Fruit fly (Drosophila melanogaster) Kc167 (cell line): ENCODE data around the gene Trc8.

Experiments used
- Myc ChIP-seq: fragments of >200 bp; optimal IDR thresholded peaks from 2 replicates; lab custom pipeline; 2017; ENCODE audit warnings: missing external identifiers
- Sin3A ChIP-seq: fragments of >200 bp; optimal IDR thresholded peaks from 2 replicates; lab custom pipeline; 2018; ENCODE audit warnings: missing external identifiers
- h ChIP-seq: fragments of >200 bp; optimal IDR thresholded peaks from 3 replicates; lab custom pipeline; 2018; ENCODE audit warnings: missing external identifiers
- insv ChIP-seq: fragments of >200 bp; optimal IDR thresholded peaks from 3 replicates; lab custom pipeline; 2018; ENCODE audit warnings: missing external identifiers
- psq ChIP-seq: fragments of >200 bp; optimal IDR thresholded peaks from 2 replicates; lab custom pipeline; 2017; ENCODE audit warnings: missing external identifiers
- ttk ChIP-seq: sonication (Bioruptor generic); optimal IDR thresholded peaks from 2 replicates; lab custom pipeline; 2017; ENCODE audit warnings: missing external identifiers

DNA sequence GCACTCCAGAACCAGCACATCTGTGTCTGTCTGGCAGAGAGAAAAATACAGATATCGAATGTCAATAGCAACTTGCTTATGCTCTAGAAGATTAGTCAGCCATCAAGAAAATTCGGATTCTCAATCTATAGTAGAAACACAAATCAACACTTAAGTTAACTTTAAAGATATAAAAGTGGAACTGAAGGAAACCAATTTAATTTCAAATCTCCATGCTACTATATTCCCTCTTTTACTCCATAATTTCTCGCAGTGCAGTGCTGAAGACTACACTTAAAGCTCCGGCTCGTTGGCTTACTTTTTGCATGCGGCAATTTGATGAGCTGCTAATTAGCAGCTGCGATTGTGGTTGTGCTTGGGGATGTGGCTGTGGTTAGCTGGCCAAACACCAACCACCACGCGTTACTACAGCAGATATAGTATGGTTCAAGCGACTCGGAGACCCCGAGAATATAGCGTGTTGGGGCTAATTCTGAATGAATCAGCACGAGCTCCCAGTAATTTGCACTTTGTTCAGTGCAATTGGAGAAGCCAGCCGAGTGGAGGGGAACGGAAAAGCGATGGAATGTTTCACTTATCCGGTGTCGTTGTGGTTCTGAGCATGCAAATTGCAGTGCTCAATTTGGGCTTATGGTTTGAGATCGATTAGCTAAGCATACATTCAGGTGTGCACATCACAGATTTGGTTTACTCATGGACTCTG is 43.2 kb downstream of the Trc8 start:
- TF ChIP-seq h (lab: Kevin White, UChicago) (no peak), psq (lab: Kevin White, UChicago) (no peak), Sin3A (lab: Kevin White, UChicago) (no peak), ttk (lab: Kevin White, UChicago) (no peak), insv (lab: Kevin White, UChicago) (no peak), Myc (lab: Kevin White, UChicago) (no peak)
